Worm (Caenorhabditis elegans): ENCODE measurements around the gene T03E6.9.

- TF ChIP-seq unc-62 (GFP tag; optimal IDR thresholded peaks at IDR 0.05 in 1 of 2) (no peak), unc-62 (tag; optimal IDR thresholded peaks at IDR 0.05) (no peak), pha-4 (GFP tag; IDR thresholded peaks at IDR 0.05) (no peak), pha-4 (tag; optimal IDR thresholded peaks at IDR 0.05) (no peak), ZK546.5 (tag; optimal IDR thresholded peaks at IDR 0.05) (no peak), lim-7 (GFP tag; IDR thresholded peaks at IDR 0.05) (no peak), vab-7 (GFP tag; IDR thresholded peaks at IDR 0.05) (no peak), jun-1 (tag; optimal IDR thresholded peaks at IDR 0.05) (no peak), lin-15B (tag; optimal IDR thresholded peaks at IDR 0.05) (no peak), pqm-1 (tag; optimal IDR thresholded peaks at IDR 0.05) (no peak), lin-39 (tag; optimal IDR thresholded peaks at IDR 0.05) (no peak), Y48G9A.11 (GFP tag; IDR thresholded peaks at IDR 0.05) (no peak)
Observed at ce11 chrV:16647093-16647492, 46.6 kb upstream of the T03E6.9 start, which contains the start of gene W06G6.10.
